Worm (Caenorhabditis elegans) whole organism, young adult: Measurements from ENCODE around the gene pak-1.

Experiments
- B0261.1 ChIP-seq: sonication (generic microtip); optimal IDR thresholded peaks from 2 replicates; lab custom pipeline; 2016; ENCODE audit warnings: mild to moderate bottlenecking, missing genetic modification characterization, moderate library complexity, missing compliant biosample characterization
- attf-5 ChIP-seq: fragments of 200-800 bp; sonication (Bioruptor generic); optimal IDR thresholded peaks from 2 replicates; lab custom pipeline; 2018; ENCODE audit warnings: mild to moderate bottlenecking, missing genetic modification characterization, missing compliant biosample characterization
- ceh-58 ChIP-seq: fragments of 200-800 bp; sonication (Bioruptor generic); IDR thresholded peaks from 2 replicates; pipeline ENCODE4 v1.3.6; 2022; ENCODE audit warnings: missing genetic modification characterization, missing compliant biosample characterization
- rpc-1 ChIP-seq, 2 experiments: fragments of 150-350 bp in 1 of 2; sonication (generic microtip) in 1 of 2; optimal IDR thresholded peaks; 2 replicates each; lab custom pipeline; 2014 to 2018; ENCODE audit warnings: missing biosample characterization in 1 of 2, missing genetic modification characterization in 1 of 2, missing genetic modification reagents in 1 of 2, missing genotype in 1 of 2
- unc-62 ChIP-seq: fragments of 150-350 bp; optimal IDR thresholded peaks from 2 replicates; lab custom pipeline; 2014; ENCODE audit warnings: missing biosample characterization, missing genetic modification reagents, missing genetic modification characterization

ce11 chrX:6001432-6001831 is 47.0 kb downstream of the pak-1 start, which contains the start of gene F22F4.4:
- TF ChIP-seq rpc-1 (optimal IDR thresholded peaks at IDR 0.05; lab: Kevin White, UChicago) (no peak), rpc-1 (tag; optimal IDR thresholded peaks at IDR 0.05; lab: Kevin White, UChicago) (no peak), ceh-58 (GFP tag; lab: Robert Waterston, UW) (no peak), attf-5 (GFP tag; lab: Kevin White, UChicago) (no peak), B0261.1 (tag; lab: Kevin White, UChicago) (no peak), unc-62 (GFP tag; lab: Kevin White, UChicago) (no peak)
